Fruit fly (Drosophila melanogaster) whole organism, embryonic: Measurements from ENCODE around the gene fok.

ENCODE experiments used
- ATbp ChIP-seq: fragments of 200-800 bp; sonication (Bioruptor generic); optimal IDR thresholded peaks from 2 replicates; lab custom pipeline; 2017; ENCODE audit warnings: missing biosample characterization, mild to moderate bottlenecking, missing genetic modification characterization, missing genetic modification reagents
- BtbVII ChIP-seq: fragments of 200-800 bp; sonication (Bioruptor generic); optimal IDR thresholded peaks from 3 replicates; lab custom pipeline; 2017; ENCODE audit warnings: missing biosample characterization, mild to moderate bottlenecking, missing genetic modification characterization
- CG1024 ChIP-seq: fragments of 200-800 bp; sonication (Bioruptor generic); IDR thresholded peaks from 2 replicates; pipeline ENCODE4 v1.3.6; 2022; ENCODE audit warnings: missing biosample characterization, missing genetic modification characterization
- CG10366 ChIP-seq: fragments of 200-800 bp; sonication (Bioruptor generic); IDR thresholded peaks from 2 replicates; pipeline ENCODE4 v1.3.6; 2022; ENCODE audit warnings: missing biosample characterization, missing genetic modification characterization
- CG10431 ChIP-seq: fragments of 200-800 bp; sonication (Bioruptor generic); optimal IDR thresholded peaks from 3 replicates; lab custom pipeline; 2018; ENCODE audit warnings: missing biosample characterization, mild to moderate bottlenecking, missing genetic modification characterization
- CG11398 ChIP-seq: fragments of 200-800 bp; sonication (Bioruptor generic); optimal IDR thresholded peaks from 2 replicates; lab custom pipeline; 2016; ENCODE audit warnings: missing biosample characterization, missing genetic modification characterization
- CG12659 ChIP-seq: fragments of 200-800 bp; sonication (Bioruptor generic); optimal IDR thresholded peaks from 3 replicates; lab custom pipeline; 2017; ENCODE audit warnings: mild to moderate bottlenecking, missing biosample characterization, missing genetic modification reagents, missing genetic modification characterization
- CG12744 ChIP-seq: fragments of 200-800 bp; sonication (Bioruptor generic); optimal IDR thresholded peaks from 2 replicates; lab custom pipeline; 2016; ENCODE audit warnings: missing biosample characterization, missing genetic modification characterization
- CG13894 ChIP-seq: fragments of 200-800 bp; sonication (Bioruptor generic); optimal IDR thresholded peaks from 3 replicates; lab custom pipeline; 2018; ENCODE audit warnings: missing biosample characterization, mild to moderate bottlenecking, missing genetic modification characterization, moderate library complexity
- CG14441 ChIP-seq: fragments of 200-800 bp; sonication (Bioruptor generic); IDR thresholded peaks from 2 replicates; pipeline ENCODE4 v1.3.6; 2022; ENCODE audit warnings: missing biosample characterization, missing genetic modification characterization
- CG14860 ChIP-seq: fragments of 200-800 bp; sonication (Bioruptor generic); IDR thresholded peaks from 3 replicates; pipeline ENCODE4 v1.3.6; 2022; ENCODE audit warnings: missing biosample characterization, missing genetic modification characterization; ENCODE audit not compliant: partially characterized antibody
- CG15011 ChIP-seq: fragments of 200-800 bp; sonication (Bioruptor generic); optimal IDR thresholded peaks from 3 replicates; lab custom pipeline; 2018; ENCODE audit warnings: missing biosample characterization, mild to moderate bottlenecking, missing genetic modification characterization
- CG1529 ChIP-seq: fragments of 200-800 bp; sonication (Bioruptor generic); optimal IDR thresholded peaks from 3 replicates; lab custom pipeline; 2018; ENCODE audit warnings: missing biosample characterization, missing genetic modification characterization
- CG16815 ChIP-seq: fragments of 200-800 bp; sonication (Bioruptor generic); optimal IDR thresholded peaks from 3 replicates; lab custom pipeline; 2017; ENCODE audit warnings: missing biosample characterization, mild to moderate bottlenecking, missing genetic modification characterization
- CG2116 ChIP-seq: fragments of 200-800 bp; sonication (Bioruptor generic); optimal IDR thresholded peaks from 3 replicates; lab custom pipeline; 2018; ENCODE audit warnings: missing biosample characterization, mild to moderate bottlenecking, missing genetic modification characterization
- CG4328 ChIP-seq: fragments of 200-800 bp; sonication (Bioruptor generic); optimal IDR thresholded peaks from 3 replicates; lab custom pipeline; 2017; ENCODE audit warnings: missing biosample characterization, missing genetic modification reagents, missing genetic modification characterization
- CG6272 ChIP-seq: fragments of 200-800 bp; sonication (Bioruptor generic); IDR thresholded peaks from 2 replicates; pipeline ENCODE4 v1.3.6; 2022; ENCODE audit warnings: missing biosample characterization, missing genetic modification characterization
- CG8388 ChIP-seq: fragments of 200-800 bp; sonication (Bioruptor generic); optimal IDR thresholded peaks from 2 replicates; lab custom pipeline; 2019; ENCODE audit warnings: missing biosample characterization, mild to moderate bottlenecking, missing genetic modification characterization, moderate library complexity
- CG8765 ChIP-seq: fragments of 200-800 bp; sonication (Bioruptor generic); IDR thresholded peaks from 2 replicates; pipeline ENCODE4 v1.3.6; 2022; ENCODE audit warnings: missing biosample characterization, missing genetic modification characterization
- CG9876 ChIP-seq: fragments of 200-800 bp; sonication (Bioruptor generic); optimal IDR thresholded peaks from 2 replicates; lab custom pipeline; 2016; ENCODE audit warnings: missing biosample characterization, missing genetic modification characterization
- D19A ChIP-seq: fragments of 200-800 bp; optimal IDR thresholded peaks from 3 replicates; lab custom pipeline; 2019; ENCODE audit warnings: missing biosample characterization, mild to moderate bottlenecking, missing genetic modification characterization, moderate library complexity
- D19B ChIP-seq: fragments of 200-800 bp; sonication (Bioruptor generic); optimal IDR thresholded peaks from 2 replicates; lab custom pipeline; 2017; ENCODE audit warnings: missing biosample characterization, mild to moderate bottlenecking, missing genetic modification characterization
- Fer3 ChIP-seq: fragments of 200-800 bp; sonication (Bioruptor generic); optimal IDR thresholded peaks from 2 replicates; lab custom pipeline; 2018; ENCODE audit warnings: missing biosample characterization, mild to moderate bottlenecking, missing genetic modification characterization, moderate library complexity
- Hsf ChIP-seq: fragments of 200-800 bp; sonication (Bioruptor generic); optimal IDR thresholded peaks from 3 replicates; lab custom pipeline; 2016; ENCODE audit warnings: missing biosample characterization, missing genetic modification characterization
- Jarid2 ChIP-seq: fragments of 200-800 bp; sonication (Bioruptor generic); optimal IDR thresholded peaks from 3 replicates; lab custom pipeline; 2017; ENCODE audit warnings: mild to moderate bottlenecking, missing biosample characterization, missing genetic modification reagents, missing genetic modification characterization
- NFAT ChIP-seq: fragments of 200-800 bp; sonication (Bioruptor generic); IDR thresholded peaks from 2 replicates; pipeline ENCODE4 v1.3.6; 2022; ENCODE audit warnings: missing biosample characterization, missing genetic modification characterization
- Ptx1 ChIP-seq: fragments of 200-800 bp; sonication (Bioruptor generic); IDR thresholded peaks from 2 replicates; pipeline ENCODE4 v1.3.6; 2022; ENCODE audit warnings: missing biosample characterization, missing genetic modification characterization
- Rx ChIP-seq: fragments of 200-800 bp; sonication (Bioruptor generic); IDR thresholded peaks from 2 replicates; pipeline ENCODE4 v1.3.6; 2022; ENCODE audit warnings: missing biosample characterization, missing genetic modification characterization
- Six4 ChIP-seq: fragments of 200-800 bp; sonication (Bioruptor generic); optimal IDR thresholded peaks from 2 replicates; lab custom pipeline; 2016; ENCODE audit warnings: missing biosample characterization, missing genetic modification characterization
- Sry-β ChIP-seq: fragments of 200-800 bp; sonication (Bioruptor generic); optimal IDR thresholded peaks from 2 replicates; lab custom pipeline; 2018; ENCODE audit warnings: missing biosample characterization, mild to moderate bottlenecking, missing genetic modification characterization, moderate library complexity
- Ssrp ChIP-seq: fragments of 200-800 bp; sonication (Bioruptor generic); optimal IDR thresholded peaks from 2 replicates; lab custom pipeline; 2018; ENCODE audit warnings: missing biosample characterization, mild to moderate bottlenecking, missing genetic modification characterization, moderate library complexity
- ato ChIP-seq: fragments of 200-800 bp; sonication (Bioruptor generic); IDR thresholded peaks from 2 replicates; pipeline ENCODE4 v1.3.6; 2022; ENCODE audit warnings: missing biosample characterization, missing genetic modification characterization; ENCODE audit not compliant: partially characterized antibody
- bowl ChIP-seq: fragments of 200-800 bp; sonication (Bioruptor generic); IDR thresholded peaks from 2 replicates; pipeline ENCODE4 v1.3.6; 2022; ENCODE audit warnings: missing biosample characterization, missing genetic modification characterization
- br ChIP-seq: fragments of >200 bp; optimal IDR thresholded peaks from 2 replicates; lab custom pipeline; 2017
- bsh ChIP-seq, 2 experiments: fragments of 200-800 bp; sonication (Bioruptor generic); optimal IDR thresholded peaks; 2 replicates each; lab custom pipeline; 2017 to 2018; ENCODE audit warnings: mild to moderate bottlenecking in 2 of 2, missing biosample characterization in 2 of 2, missing genetic modification characterization in 2 of 2, moderate library complexity in 1 of 2
- btn ChIP-seq: fragments of 200-800 bp; sonication (Bioruptor generic); optimal IDR thresholded peaks from 2 replicates; lab custom pipeline; 2016; ENCODE audit warnings: missing biosample characterization, missing genetic modification characterization
- exex ChIP-seq: fragments of 200-800 bp; sonication (Bioruptor generic); optimal IDR thresholded peaks from 4 replicates; lab custom pipeline; 2018; ENCODE audit warnings: missing biosample characterization, mild to moderate bottlenecking, missing genetic modification characterization, moderate library complexity
- ftz-f1 ChIP-seq: fragments of 200-800 bp; sonication (Bioruptor generic); optimal IDR thresholded peaks from 2 replicates; lab custom pipeline; 2016; ENCODE audit warnings: missing biosample characterization, missing genetic modification characterization
- hbn ChIP-seq: fragments of 200-800 bp; sonication (Bioruptor generic); IDR thresholded peaks from 2 replicates; pipeline ENCODE4 v1.3.6; 2022; ENCODE audit warnings: missing biosample characterization, missing genetic modification characterization; ENCODE audit not compliant: partially characterized antibody
- ind ChIP-seq: fragments of 200-800 bp; sonication (Bioruptor generic); optimal IDR thresholded peaks from 3 replicates; lab custom pipeline; 2016; ENCODE audit warnings: missing biosample characterization, missing genetic modification characterization
- lab ChIP-seq: fragments of 200-800 bp; sonication (Bioruptor generic); optimal IDR thresholded peaks from 3 replicates; lab custom pipeline; 2017; ENCODE audit warnings: missing biosample characterization, missing genetic modification characterization, mild to moderate bottlenecking, moderate library complexity, missing genetic modification reagents
- lmd ChIP-seq: fragments of 200-800 bp; sonication (Bioruptor generic); IDR thresholded peaks from 2 replicates; pipeline ENCODE4 v1.3.6; 2022; ENCODE audit warnings: missing biosample characterization, missing genetic modification characterization
- phol ChIP-seq: fragments of 200-800 bp; sonication (Bioruptor generic); optimal IDR thresholded peaks from 3 replicates; lab custom pipeline; 2018; ENCODE audit warnings: missing biosample characterization, mild to moderate bottlenecking, missing genetic modification characterization, moderate library complexity
- sima ChIP-seq: fragments of 200-800 bp; sonication (Bioruptor generic); optimal IDR thresholded peaks from 2 replicates; lab custom pipeline; 2016; ENCODE audit warnings: missing biosample characterization, missing genetic modification characterization
- slou ChIP-seq: fragments of 200-800 bp; sonication (Bioruptor generic); optimal IDR thresholded peaks from 3 replicates; lab custom pipeline; 2016; ENCODE audit warnings: missing biosample characterization, missing genetic modification characterization
- slp2 ChIP-seq: fragments of 200-800 bp; sonication (Bioruptor generic); optimal IDR thresholded peaks from 2 replicates; lab custom pipeline; 2016; ENCODE audit warnings: missing biosample characterization, missing genetic modification characterization
- twi ChIP-seq: fragments of 200-800 bp; optimal IDR thresholded peaks from 2 replicates; lab custom pipeline; 2019; ENCODE audit warnings: missing biosample characterization, mild to moderate bottlenecking, missing genetic modification characterization, moderate library complexity
- z ChIP-seq: fragments of 200-800 bp; sonication (Bioruptor generic); IDR thresholded peaks from 3 replicates; pipeline ENCODE4 v1.3.6; 2022; ENCODE audit warnings: missing biosample characterization, missing genetic modification characterization
- zf30C ChIP-seq: fragments of 200-800 bp; sonication (Bioruptor generic); optimal IDR thresholded peaks from 3 replicates; lab custom pipeline; 2018; ENCODE audit warnings: missing biosample characterization, mild to moderate bottlenecking, missing genetic modification characterization

Gene fok

DNA sequence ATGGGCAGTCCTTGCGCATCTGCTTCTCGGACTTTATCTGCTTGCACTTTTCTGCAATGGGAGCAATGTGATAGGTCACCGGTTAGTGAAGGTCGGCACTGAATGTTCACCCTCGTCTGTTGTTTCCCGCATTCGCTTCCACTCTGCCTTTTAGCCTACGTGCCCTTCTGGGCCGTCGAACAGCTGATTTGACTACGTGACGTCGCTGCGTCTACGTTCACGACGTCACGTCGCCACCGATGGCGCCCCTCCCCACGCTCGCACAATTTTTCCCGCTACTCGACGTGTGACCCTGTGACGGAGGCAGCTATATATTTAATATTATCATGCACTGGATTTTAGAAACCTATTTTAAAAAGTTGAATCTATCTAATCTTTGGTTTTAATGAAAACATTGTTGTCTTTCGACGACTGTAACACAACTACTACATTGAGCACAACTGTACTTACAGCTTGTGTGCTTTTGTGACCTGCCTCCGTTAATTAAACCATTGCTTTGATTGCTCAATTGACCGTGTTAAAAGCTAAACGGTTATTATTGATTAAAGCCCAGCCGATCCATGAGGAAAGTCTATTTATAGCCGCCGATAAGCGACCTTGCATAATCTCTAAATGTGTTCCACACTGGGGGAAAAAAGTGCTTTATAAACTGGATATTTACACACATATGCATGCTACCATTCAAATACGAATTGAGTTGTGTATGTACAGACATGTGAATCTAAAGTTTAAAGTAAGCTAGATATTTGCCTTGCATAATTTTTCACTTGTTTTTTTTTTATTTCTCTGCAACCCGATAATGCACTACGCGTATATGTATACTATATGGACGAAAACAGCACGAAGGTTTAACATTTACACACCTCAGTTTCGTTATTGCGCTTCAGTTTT, 1.7 kb downstream of the fok start (continued):
- TF ChIP-seq CG16815 (GFP tag; lab: Kevin White, UChicago), result no peak
- TF ChIP-seq ato (GFP tag; lab: Robert Waterston, UW), result peak; percentile 33; the same call in 1 of the 2 replicates
- TF ChIP-seq CG13894 (tag; lab: Kevin White, UChicago), result no peak
- 0 out of 2 replicates have a peak, but pooled peaks have one; percentile 8 for TF ChIP-seq CG14441 (GFP tag; lab: Robert Waterston, UW)
- peak; percentile 3 for TF ChIP-seq lab (GFP tag; lab: Kevin White, UChicago)
- no peak for TF ChIP-seq Hsf
- TF ChIP-seq Sry-β (GFP tag; lab: Kevin White, UChicago), result no peak
- peak; percentile 34; the same call in 1 of the 2 replicates for TF ChIP-seq Ptx1 (GFP tag; lab: Robert Waterston, UW)
- TF ChIP-seq Fer3 (tag; lab: Kevin White, UChicago), result peak; percentile 28
- no peak for TF ChIP-seq CG6272
- TF ChIP-seq btn (GFP tag; lab: Kevin White, UChicago), result no peak
- TF ChIP-seq twi (tag; lab: Kevin White, UChicago), result no peak
- TF ChIP-seq slp2 (GFP tag; lab: Kevin White, UChicago), result no peak
- TF ChIP-seq z (GFP tag; lab: Robert Waterston, UW), result no peak
- no peak for TF ChIP-seq ind
- TF ChIP-seq CG1529 (GFP tag; lab: Kevin White, UChicago), result no peak
- TF ChIP-seq ATbp, result peak; percentile 8
- peak; percentile 14 for TF ChIP-seq CG11398 (GFP tag; lab: Kevin White, UChicago)
- TF ChIP-seq zf30C (GFP tag; lab: Kevin White, UChicago), result peak; percentile 55
- TF ChIP-seq D19A, result no peak
- TF ChIP-seq lmd (GFP tag; lab: Robert Waterston, UW), result no peak; the same call in 1 of the 2 replicates
- no peak for TF ChIP-seq NFAT (GFP tag; lab: Robert Waterston, UW)
- TF ChIP-seq Six4 (GFP tag; lab: Kevin White, UChicago), result no peak
- no peak for TF ChIP-seq slou
- TF ChIP-seq CG15011 (GFP tag; lab: Kevin White, UChicago), result no peak
- TF ChIP-seq bowl (GFP tag; lab: Robert Waterston, UW), result no peak
- TF ChIP-seq hbn (GFP tag; lab: Robert Waterston, UW), result no peak
- peak in 1 of 2 experiments; percentile 19 for TF ChIP-seq bsh (GFP tag; optimal IDR thresholded peaks at IDR 0.05; lab: Kevin White, UChicago)
- no peak for TF ChIP-seq CG8388 (GFP tag; lab: Kevin White, UChicago)
- TF ChIP-seq Rx (GFP tag; lab: Robert Waterston, UW), result no peak
- TF ChIP-seq ftz-f1 (GFP tag; lab: Kevin White, UChicago), result peak; percentile 70
- no peak for TF ChIP-seq CG12744 (GFP tag; lab: Kevin White, UChicago)
- TF ChIP-seq BtbVII, result peak; percentile 37
- TF ChIP-seq CG2116 (GFP tag; lab: Kevin White, UChicago), result no peak
- TF ChIP-seq D19B (GFP tag; lab: Kevin White, UChicago), result no peak
- TF ChIP-seq CG8765 (GFP tag; lab: Robert Waterston, UW), result no peak
- peak; percentile 5 for TF ChIP-seq phol (tag; lab: Kevin White, UChicago)
- peak; percentile 24; the same call in 1 of the 2 replicates for TF ChIP-seq CG10366 (GFP tag; lab: Robert Waterston, UW)
- TF ChIP-seq CG9876 (GFP tag; lab: Kevin White, UChicago), result no peak
- no peak for TF ChIP-seq CG14860 (GFP tag; lab: Robert Waterston, UW)
- TF ChIP-seq Jarid2 (GFP tag; lab: Kevin White, UChicago), result no peak
- TF ChIP-seq sima (GFP tag; lab: Kevin White, UChicago), result no peak
- TF ChIP-seq CG12659 (GFP tag; lab: Kevin White, UChicago), result no peak
- TF ChIP-seq exex (tag; lab: Kevin White, UChicago), result peak; percentile 77
- no peak for TF ChIP-seq br (lab: Kevin White, UChicago)
- no peak for TF ChIP-seq CG10431 (GFP tag; lab: Kevin White, UChicago)
- no peak for TF ChIP-seq CG4328
- no peak for TF ChIP-seq CG1024 (GFP tag; lab: Robert Waterston, UW)
- peak; percentile 24 for TF ChIP-seq Ssrp
